Worm (Caenorhabditis elegans): ENCODE measurements around the gene T22D1.5.

DNA sequence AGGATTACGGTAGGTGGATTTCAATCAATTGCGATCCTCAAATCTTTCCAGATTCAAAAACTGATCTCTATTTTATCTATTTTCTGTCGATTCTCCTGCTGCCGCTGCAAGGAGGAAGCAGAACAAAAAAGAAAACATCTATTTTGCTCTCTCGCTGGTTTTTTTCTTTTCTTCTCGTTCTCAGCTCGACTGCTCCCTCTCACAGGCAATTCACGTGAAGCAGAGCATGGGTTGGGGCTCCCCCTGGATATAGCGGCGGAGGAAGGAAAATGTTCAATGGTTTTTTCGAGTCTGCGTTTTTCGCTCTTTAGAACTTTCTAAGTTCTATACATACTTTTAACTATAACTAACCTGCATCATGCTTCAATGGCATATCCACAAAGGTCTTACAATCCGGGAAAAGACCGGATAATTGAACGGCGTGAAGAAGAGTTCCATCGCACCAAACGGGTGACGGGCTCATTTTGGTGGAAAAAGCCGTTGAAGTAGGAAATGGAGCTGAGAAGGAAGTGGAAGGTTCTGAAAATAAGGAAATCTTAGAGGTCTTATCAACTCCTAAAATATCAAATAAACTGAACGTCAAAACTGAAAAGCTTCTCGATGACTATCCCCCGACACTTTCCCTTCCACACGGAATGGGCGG, 24.7 kb upstream of the T22D1.5 start:
- no peak for TF ChIP-seq ceh-9 (tag; optimal IDR thresholded peaks at IDR 0.05)
- TF ChIP-seq zag-1 (tag; optimal IDR thresholded peaks at IDR 0.05), result no peak
- peak; percentile 9 for TF ChIP-seq lin-15B (tag; optimal IDR thresholded peaks at IDR 0.05)
- no peak for TF ChIP-seq unc-62 (GFP tag; optimal IDR thresholded peaks at IDR 0.05)

Measured in whole organism, L3 larva.